Worm (Caenorhabditis elegans): ENCODE data around the gene ZK822.1.

Gene ZK822.1

DNA sequence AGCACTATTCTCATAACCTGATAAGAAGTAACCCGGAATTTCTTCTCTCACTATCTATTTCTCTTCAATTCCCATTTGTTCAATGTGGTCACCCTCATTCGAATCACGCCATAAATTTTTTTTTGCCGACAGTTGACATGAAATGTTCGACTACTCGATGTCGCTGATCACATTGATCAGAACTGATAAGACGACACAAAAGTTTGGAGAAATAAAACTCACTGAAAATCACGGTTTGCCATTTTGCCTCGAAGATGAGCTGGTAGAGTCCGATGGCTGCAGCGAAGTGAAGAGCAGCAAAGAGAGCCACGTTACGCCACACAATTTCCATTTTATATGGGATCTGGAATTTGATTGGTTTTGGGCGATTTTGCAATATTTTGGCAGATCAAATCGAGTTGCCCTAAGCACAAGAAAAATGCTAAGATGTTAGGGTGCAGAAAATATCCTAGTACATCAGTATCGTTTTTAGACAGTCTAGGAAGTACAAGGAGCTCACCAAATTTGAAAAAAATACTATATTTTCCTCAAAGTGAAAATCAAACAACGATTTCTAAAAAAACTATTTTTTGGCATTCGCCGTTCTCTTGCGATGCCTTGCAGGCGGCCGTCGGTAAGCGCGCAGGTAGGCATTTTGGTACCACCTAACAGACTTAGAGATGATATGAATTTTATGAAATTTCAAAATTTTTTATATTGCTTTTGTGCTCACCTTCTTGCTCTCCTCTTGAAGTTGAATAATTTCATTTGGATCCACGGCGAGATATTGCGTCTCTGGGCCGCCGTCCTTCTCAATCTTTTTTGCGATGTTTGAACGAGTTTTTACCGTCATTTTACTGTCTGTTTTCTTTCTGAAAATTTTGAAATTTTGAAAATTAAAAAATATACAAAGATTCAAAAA is 6.8 kb downstream of the ZK822.1 start, which contains the start of gene fat-6:
TSS of gene fat-6 (minus strand) at position 851 of the 901 bp plus-strand sequence.
- TF ChIP-seq fos-1 (tag; optimal IDR thresholded peaks at IDR 0.05) (peak; percentile 65), aly-2 (tag; optimal IDR thresholded peaks at IDR 0.05) (no peak), snpc-4 (tag; optimal IDR thresholded peaks at IDR 0.05) (no peak), blmp-1 (tag; optimal IDR thresholded peaks at IDR 0.05; ENCODE audit: insufficient read depth) (no peak), peb-1 (tag; optimal IDR thresholded peaks at IDR 0.05) (no peak), gmeb-1 (tag; optimal IDR thresholded peaks at IDR 0.05) (peak; percentile 24), Y55F3AM.14 (GFP tag; optimal IDR thresholded peaks at IDR 0.05) (no peak), sma-9 (GFP tag; optimal IDR thresholded peaks at IDR 0.05) (peak; percentile 72), sma-9 (tag; optimal IDR thresholded peaks at IDR 0.05) (no peak), sma-3 (GFP tag; optimal IDR thresholded peaks at IDR 0.05) (peak; percentile 36), lin-39 (tag; optimal IDR thresholded peaks at IDR 0.05) (no peak), nhr-129 (tag; optimal IDR thresholded peaks at IDR 0.05) (no peak), crh-2 (tag; optimal IDR thresholded peaks at IDR 0.05) (peak; percentile 45), nhr-237 (tag; optimal IDR thresholded peaks at IDR 0.05) (no peak), nhr-21 (tag; optimal IDR thresholded peaks at IDR 0.05) (peak; percentile 53), elt-1 (tag; optimal IDR thresholded peaks at IDR 0.05) (no peak), mbf-1 (tag; optimal IDR thresholded peaks at IDR 0.05) (no peak), F13H6.1 (tag; optimal IDR thresholded peaks at IDR 0.05) (peak; percentile 17), mab-5 (tag; optimal IDR thresholded peaks at IDR 0.05) (no peak), lsy-2 (tag; optimal IDR thresholded peaks at IDR 0.05) (peak in 1 of 2 experiments; percentile 14), elt-3 (tag; optimal IDR thresholded peaks at IDR 0.05) (no peak), ztf-11 (tag; optimal IDR thresholded peaks at IDR 0.05) (no peak), R02D3.7 (tag; optimal IDR thresholded peaks at IDR 0.05) (no peak), ztf-1 (GFP tag; conservative IDR thresholded peaks at IDR 0.05) (no peak), nhr-25 (tag; optimal IDR thresholded peaks at IDR 0.05) (peak; percentile 3)

DNA sequence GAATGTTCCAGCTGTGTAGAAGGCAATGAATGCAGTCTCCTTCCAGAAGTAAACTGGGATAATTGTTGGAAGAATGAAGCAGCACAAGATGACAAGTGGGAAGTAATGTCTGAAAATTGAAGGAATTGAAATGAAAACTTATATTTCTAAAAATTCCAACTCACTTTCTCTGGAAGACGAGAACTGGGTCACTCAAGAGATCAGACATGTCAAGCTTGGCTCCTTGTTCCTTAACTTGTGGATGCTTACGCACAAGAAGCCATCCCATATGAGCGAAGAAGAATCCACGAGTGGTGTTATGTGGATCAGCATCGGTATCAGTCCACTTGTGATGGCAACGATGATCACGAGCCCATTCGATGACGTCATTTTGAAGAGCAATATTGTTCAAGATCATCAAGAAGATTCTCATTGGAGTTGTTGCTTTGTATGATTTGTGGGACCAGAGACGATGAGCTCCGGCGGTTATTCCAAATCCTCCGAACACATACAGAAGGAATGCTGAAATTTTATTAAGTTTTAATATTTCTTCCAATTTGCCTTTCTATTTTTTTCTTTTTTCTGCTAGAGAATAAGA is 7.6 kb downstream of the ZK822.1 start:
- TF ChIP-seq lin-39 (tag; optimal IDR thresholded peaks at IDR 0.05) = no peak
- no peak for TF ChIP-seq nhr-77 (tag; optimal IDR thresholded peaks at IDR 0.05)
- no peak for TF ChIP-seq nhr-129 (tag; optimal IDR thresholded peaks at IDR 0.05)
- no peak for TF ChIP-seq elt-3 (tag; optimal IDR thresholded peaks at IDR 0.05)
- no peak for TF ChIP-seq ztf-11 (tag; optimal IDR thresholded peaks at IDR 0.05)
- TF ChIP-seq nhr-23 (tag; optimal IDR thresholded peaks at IDR 0.05) = no peak

DNA sequence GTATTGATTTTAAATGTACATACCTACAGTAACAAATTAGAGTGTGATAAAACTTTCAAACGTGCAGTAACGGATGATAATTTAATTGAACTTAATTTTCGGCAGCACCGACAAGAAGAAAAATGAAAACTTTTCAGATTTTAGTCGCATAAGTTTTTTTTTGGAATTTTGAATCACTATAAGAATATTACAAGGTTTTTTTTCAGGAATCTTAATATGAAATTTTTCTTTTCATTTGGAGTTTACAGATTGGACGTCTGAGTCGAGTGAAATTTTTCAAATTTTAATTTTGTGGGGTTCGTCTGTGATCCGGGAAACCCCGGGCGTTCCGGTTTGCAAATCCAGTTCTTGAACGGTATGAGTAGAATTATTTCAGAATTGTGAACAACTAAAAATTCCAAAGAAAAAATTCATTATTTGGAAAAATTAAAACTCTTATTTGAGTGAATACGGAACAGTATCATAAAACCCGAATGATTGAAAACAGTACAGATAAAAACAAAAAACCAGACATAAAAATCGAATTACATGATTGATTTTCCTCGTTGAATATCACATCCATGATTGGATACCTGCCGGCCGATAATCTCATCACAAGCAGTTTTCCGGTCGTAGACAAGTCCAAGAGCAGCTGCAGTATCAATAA is 8.5 kb downstream of the ZK822.1 start:
- TF ChIP-seq gmeb-1 (tag; optimal IDR thresholded peaks at IDR 0.05) (peak; percentile 12), fos-1 (tag; optimal IDR thresholded peaks at IDR 0.05) (peak; percentile 11), lin-39 (tag; optimal IDR thresholded peaks at IDR 0.05) (no peak)

DNA sequence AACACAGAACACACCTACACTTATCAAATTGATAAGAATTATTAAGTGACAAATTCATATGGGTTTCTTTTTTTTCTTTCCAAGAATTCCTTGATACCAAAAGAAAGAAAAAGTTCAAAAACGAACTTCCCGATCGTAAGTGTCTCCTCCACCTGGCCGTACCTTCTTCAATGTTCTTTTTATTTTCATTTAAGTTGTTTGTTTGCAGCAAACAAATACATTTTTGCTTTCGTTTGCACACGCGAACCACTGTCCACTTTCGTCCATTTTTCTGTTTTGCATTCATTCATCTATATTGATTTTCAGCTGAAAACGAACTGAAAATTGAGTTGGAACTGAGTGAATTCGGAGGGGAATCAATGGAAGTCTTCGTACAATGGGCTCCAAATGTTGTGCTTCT is 10.2 kb downstream of the ZK822.1 start, which contains the start of gene VZK822L.2:
TSS of gene VZK822L.2 (plus strand) at position 301 of the 400 bp plus-strand sequence.
- TF ChIP-seq nhr-23 (tag; optimal IDR thresholded peaks at IDR 0.05) (no peak), fos-1 (tag; optimal IDR thresholded peaks at IDR 0.05) (peak; percentile 43)

DNA sequence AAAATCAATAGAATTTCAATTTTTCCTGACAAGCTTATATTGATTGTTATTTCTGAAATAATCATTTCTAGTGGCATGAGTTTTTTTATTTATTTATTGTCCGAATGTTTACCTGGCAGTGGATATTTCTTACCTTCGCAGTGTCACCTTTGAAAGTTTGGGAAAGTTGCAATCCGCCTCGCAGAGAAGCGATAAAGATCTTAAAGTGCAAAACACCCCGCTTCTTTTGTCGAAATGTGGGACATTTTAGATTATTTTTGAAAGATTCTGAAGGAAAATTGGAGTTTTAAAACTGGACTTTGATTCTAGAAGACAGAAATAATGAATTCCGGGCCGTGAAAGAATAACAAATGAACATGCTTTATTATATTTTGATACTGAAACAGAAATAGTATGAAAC is 13.2 kb downstream of the ZK822.1 start:
- TF ChIP-seq mdl-1 (tag; optimal IDR thresholded peaks at IDR 0.05) (no peak), elt-1 (tag; optimal IDR thresholded peaks at IDR 0.05) (peak; percentile 61)

DNA sequence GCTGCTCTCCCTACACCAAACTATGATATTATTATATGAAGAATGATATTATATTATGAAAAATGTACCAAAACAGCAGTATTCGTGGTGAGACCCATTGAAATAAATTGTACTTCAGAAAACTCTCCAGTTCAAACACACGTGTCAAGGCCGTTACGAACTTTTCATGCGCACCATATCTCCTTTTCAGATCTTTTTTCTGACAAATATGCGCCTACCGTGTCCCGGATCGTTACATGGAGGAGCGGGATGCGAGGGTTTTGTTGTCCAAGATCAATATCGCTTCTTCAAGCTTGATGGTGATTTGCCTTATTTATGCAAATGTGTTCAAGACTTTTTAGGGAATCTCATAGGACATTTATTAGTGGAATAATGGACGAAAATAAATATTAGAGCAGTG is 18.3 kb downstream of the ZK822.1 start:
- no peak for TF ChIP-seq lin-39 (tag; optimal IDR thresholded peaks at IDR 0.05)
- peak; percentile 56 for TF ChIP-seq elt-1 (tag; optimal IDR thresholded peaks at IDR 0.05)
- TF ChIP-seq sma-9 (GFP tag; optimal IDR thresholded peaks at IDR 0.05) = peak; percentile 6
- TF ChIP-seq sma-9 (tag; optimal IDR thresholded peaks at IDR 0.05) = no peak
- TF ChIP-seq nhr-11 (tag; optimal IDR thresholded peaks at IDR 0.05) = no peak
- peak; percentile 58 for TF ChIP-seq ceh-16 (tag; optimal IDR thresholded peaks at IDR 0.05)

Measured in whole organism, L2 larva.